Worm (Caenorhabditis elegans) whole organism, L4 larva: ENCODE measurements around the gene fbxa-27.
A peak's percentile ranks its signal among the peaks of the same experiment; 100 is the strongest.

Source experiments
- D1046.2 ChIP-seq: fragments of 200-800 bp; sonication (Bioruptor generic); IDR thresholded peaks from 2 replicates; pipeline ENCODE4 v1.3.6; 2022; ENCODE audit warnings: missing genetic modification characterization, missing compliant biosample characterization
- F10B5.3 ChIP-seq: sonication (generic microtip); optimal IDR thresholded peaks from 2 replicates; lab custom pipeline; 2016; ENCODE audit warnings: mild to moderate bottlenecking, missing genetic modification characterization, missing compliant biosample characterization
- F37D6.2 ChIP-seq: sonication (generic microtip); optimal IDR thresholded peaks from 2 replicates; lab custom pipeline; 2016; ENCODE audit warnings: mild to moderate bottlenecking, missing genetic modification characterization, missing compliant biosample characterization
- T20F7.1 ChIP-seq: fragments of 200-800 bp; sonication (Bioruptor generic); optimal IDR thresholded peaks from 2 replicates; lab custom pipeline; 2018; ENCODE audit warnings: mild to moderate bottlenecking, missing genetic modification characterization, missing compliant biosample characterization
- Y48G9A.11 ChIP-seq: fragments of 200-800 bp; sonication (Bioruptor generic); IDR thresholded peaks from 2 replicates; pipeline ENCODE4 v1.3.6; 2022; ENCODE audit warnings: missing genetic modification reagents, missing genetic modification characterization, missing compliant biosample characterization
- Y5F2A.4 ChIP-seq: fragments of 200-800 bp; sonication (Bioruptor generic); optimal IDR thresholded peaks from 2 replicates; lab custom pipeline; 2018; ENCODE audit warnings: mild to moderate bottlenecking, missing genetic modification characterization, missing compliant biosample characterization
- aly-2 ChIP-seq: sonication (generic microtip); optimal IDR thresholded peaks from 2 replicates; lab custom pipeline; 2018; ENCODE audit warnings: missing biosample characterization, missing genetic modification characterization
- arid-1 ChIP-seq: fragments of 200-800 bp; sonication (Bioruptor generic); conservative IDR thresholded peaks from 2 replicates; pipeline ENCODE4 v1.3.6; 2022; ENCODE audit warnings: missing genetic modification reagents, missing genetic modification characterization, missing compliant biosample characterization
- attf-4 ChIP-seq: sonication (generic microtip); optimal IDR thresholded peaks from 3 replicates; lab custom pipeline; 2017; ENCODE audit warnings: missing biosample characterization, missing genetic modification characterization
- ceh-62 ChIP-seq: sonication (generic microtip); optimal IDR thresholded peaks from 2 replicates; lab custom pipeline; 2017; ENCODE audit warnings: missing biosample characterization, missing genetic modification characterization
- ces-1 ChIP-seq: fragments of 150-350 bp; sonication (generic microtip); optimal IDR thresholded peaks from 4 replicates; lab custom pipeline; 2014; ENCODE audit warnings: missing biosample characterization, missing genetic modification reagents, missing genetic modification characterization
- daf-12 ChIP-seq: fragments of 150-350 bp; optimal IDR thresholded peaks from 2 replicates; lab custom pipeline; 2014; ENCODE audit warnings: missing biosample characterization, missing genetic modification reagents, missing genetic modification characterization
- daf-16 ChIP-seq, 3 experiments: sonication (generic microtip); optimal IDR thresholded peaks; 2 replicates each; lab custom pipeline; 2016 to 2017; ENCODE audit warnings: missing genetic modification characterization in 3 of 3, missing genetic modification reagents in 3 of 3, mild to moderate bottlenecking in 2 of 3, missing compliant biosample characterization in 2 of 3, missing biosample characterization in 1 of 3, moderate library complexity in 1 of 3
- dmd-6 ChIP-seq: fragments of 200-800 bp; sonication (Bioruptor generic); IDR thresholded peaks from 2 replicates; pipeline ENCODE4 v1.3.6; 2022; ENCODE audit warnings: missing genetic modification reagents, missing genetic modification characterization, missing compliant biosample characterization
- dmd-9 ChIP-seq: fragments of 200-800 bp; sonication (Bioruptor generic); IDR thresholded peaks from 2 replicates; pipeline ENCODE4 v1.3.6; 2022; ENCODE audit warnings: missing genetic modification reagents, missing genetic modification characterization, missing compliant biosample characterization
- egl-27 ChIP-seq: sonication (generic microtip); optimal IDR thresholded peaks from 3 replicates; lab custom pipeline; 2017; ENCODE audit warnings: missing biosample characterization, missing genetic modification reagents, missing genetic modification characterization
- fkh-10 ChIP-seq: fragments of 150-350 bp; optimal IDR thresholded peaks from 2 replicates; lab custom pipeline; 2014; ENCODE audit warnings: missing biosample characterization, missing genetic modification reagents, missing genetic modification characterization
- hif-1 ChIP-seq, 2 experiments: sonication (generic microtip); optimal IDR thresholded peaks; 2 replicates each; lab custom pipeline; 2016 to 2017; ENCODE audit warnings: missing compliant biosample characterization in 2 of 2, missing genetic modification characterization in 2 of 2, missing genetic modification reagents in 2 of 2, missing genotype in 2 of 2, mild to moderate bottlenecking in 1 of 2
- hmg-1.1 ChIP-seq: fragments of 200-800 bp; sonication (Bioruptor generic); IDR thresholded peaks from 2 replicates; pipeline ENCODE4 v1.3.6; 2022; ENCODE audit warnings: missing genetic modification reagents, missing genetic modification characterization, missing compliant biosample characterization
- lin-1 ChIP-seq: fragments of 200-800 bp; sonication (Bioruptor generic); IDR thresholded peaks from 2 replicates; pipeline ENCODE4 v1.3.6; 2022; ENCODE audit warnings: missing genetic modification reagents, missing genetic modification characterization, missing compliant biosample characterization
- lin-15B ChIP-seq: fragments of 150-350 bp; sonication (generic microtip); optimal IDR thresholded peaks from 3 replicates; lab custom pipeline; 2014; ENCODE audit warnings: missing biosample characterization, missing genetic modification characterization
- lin-29 ChIP-seq: fragments of 200-800 bp; sonication (Bioruptor generic); IDR thresholded peaks from 2 replicates; pipeline ENCODE4 v1.3.6; 2022; ENCODE audit warnings: missing genetic modification reagents, missing genetic modification characterization, missing compliant biosample characterization
- lin-39 ChIP-seq: fragments of 150-350 bp; optimal IDR thresholded peaks from 2 replicates; lab custom pipeline; 2014; ENCODE audit warnings: missing biosample characterization, missing genetic modification reagents, missing genetic modification characterization
- madf-9 ChIP-seq: fragments of 200-800 bp; sonication (Bioruptor generic); conservative IDR thresholded peaks from 2 replicates; pipeline ENCODE4 v1.3.6; 2022; ENCODE audit warnings: missing genetic modification reagents, missing genetic modification characterization, missing compliant biosample characterization
- mes-2 ChIP-seq: sonication (generic microtip); optimal IDR thresholded peaks from 2 replicates; lab custom pipeline; 2016; ENCODE audit warnings: missing genotype, mild to moderate bottlenecking, missing genetic modification characterization, missing compliant biosample characterization; ENCODE audit not compliant: poor library complexity, severe bottlenecking
- mxl-2 ChIP-seq: fragments of 200-800 bp; sonication (Bioruptor generic); conservative IDR thresholded peaks from 2 replicates; pipeline ENCODE4 v1.3.6; 2022; ENCODE audit warnings: missing genetic modification reagents, missing genetic modification characterization, missing compliant biosample characterization
- nhr-102 ChIP-seq: sonication (generic microtip); optimal IDR thresholded peaks from 2 replicates; lab custom pipeline; 2016; ENCODE audit warnings: mild to moderate bottlenecking, missing genetic modification characterization, moderate library complexity, missing compliant biosample characterization
- nhr-11 ChIP-seq: fragments of 150-350 bp; optimal IDR thresholded peaks from 2 replicates; lab custom pipeline; 2014; ENCODE audit warnings: missing biosample characterization, missing genetic modification characterization
- nhr-237 ChIP-seq: sonication (generic microtip); optimal IDR thresholded peaks from 2 replicates; lab custom pipeline; 2017; ENCODE audit warnings: missing biosample characterization, missing genetic modification characterization
- nhr-28 ChIP-seq: fragments of 150-350 bp; optimal IDR thresholded peaks from 2 replicates; lab custom pipeline; 2014; ENCODE audit warnings: missing biosample characterization, missing genetic modification characterization
- nhr-48 ChIP-seq: sonication (generic microtip); optimal IDR thresholded peaks from 2 replicates; lab custom pipeline; 2016; ENCODE audit warnings: mild to moderate bottlenecking, missing genetic modification characterization, missing compliant biosample characterization
- nhr-76 ChIP-seq: fragments of 150-350 bp; optimal IDR thresholded peaks from 2 replicates; lab custom pipeline; 2014; ENCODE audit warnings: missing biosample characterization, missing genetic modification characterization
- nhr-77 ChIP-seq: fragments of 150-350 bp; optimal IDR thresholded peaks from 2 replicates; lab custom pipeline; 2014; ENCODE audit warnings: missing biosample characterization, missing genetic modification characterization
- pha-4 ChIP-seq, 2 experiments: fragments of 150-350 bp in 1 of 2; fragments of 200-800 bp in 1 of 2; sonication (Bioruptor generic) in 1 of 2; IDR thresholded peaks in 1 of 2; optimal IDR thresholded peaks in 1 of 2; 2 replicates each; pipeline versions ENCODE4 v1.3.6 to Lab custom; 2014 to 2022; ENCODE audit warnings: missing genetic modification characterization in 2 of 2, missing genetic modification reagents in 2 of 2, missing biosample characterization in 1 of 2, missing compliant biosample characterization in 1 of 2
- pqm-1 ChIP-seq: sonication (generic microtip); optimal IDR thresholded peaks from 2 replicates; lab custom pipeline; 2017; ENCODE audit warnings: missing biosample characterization, missing genetic modification characterization
- saeg-2 ChIP-seq: fragments of 200-800 bp; sonication (Bioruptor generic); IDR thresholded peaks from 2 replicates; pipeline ENCODE4 v1.3.6; 2022; ENCODE audit warnings: missing genetic modification reagents, missing genetic modification characterization, missing compliant biosample characterization
- spr-1 ChIP-seq: sonication (generic microtip); optimal IDR thresholded peaks from 2 replicates; lab custom pipeline; 2016; ENCODE audit warnings: mild to moderate bottlenecking, missing genetic modification characterization, missing compliant biosample characterization
- spr-3 ChIP-seq: fragments of 200-800 bp; sonication (Bioruptor generic); optimal IDR thresholded peaks from 2 replicates; lab custom pipeline; 2018; ENCODE audit warnings: mild to moderate bottlenecking, missing genetic modification characterization, missing compliant biosample characterization
- tag-97 ChIP-seq: fragments of 200-800 bp; sonication (Bioruptor generic); IDR thresholded peaks from 2 replicates; pipeline ENCODE4 v1.3.6; 2022; ENCODE audit warnings: missing genetic modification characterization, missing compliant biosample characterization
- unc-130 ChIP-seq: sonication (generic microtip); optimal IDR thresholded peaks from 2 replicates; lab custom pipeline; 2016; ENCODE audit warnings: missing genetic modification reagents, missing genetic modification characterization, missing compliant biosample characterization
- unc-62 ChIP-seq, 3 experiments: fragments of 150-350 bp in 1 of 3; sonication (generic microtip); optimal IDR thresholded peaks in 2 of 3; peaks in 1 of 3; 1 replicate in 1 of 3; 2 replicates in 2 of 3; lab custom pipeline; 2014 to 2017; ENCODE audit warnings: missing biosample characterization in 3 of 3, missing genetic modification characterization in 3 of 3, missing genetic modification reagents in 3 of 3, missing genotype in 1 of 3
- zfp-2 ChIP-seq: sonication (generic microtip); optimal IDR thresholded peaks from 2 replicates; lab custom pipeline; 2016; ENCODE audit warnings: mild to moderate bottlenecking, missing genetic modification characterization, missing compliant biosample characterization

The fbxa-27 gene

DNA sequence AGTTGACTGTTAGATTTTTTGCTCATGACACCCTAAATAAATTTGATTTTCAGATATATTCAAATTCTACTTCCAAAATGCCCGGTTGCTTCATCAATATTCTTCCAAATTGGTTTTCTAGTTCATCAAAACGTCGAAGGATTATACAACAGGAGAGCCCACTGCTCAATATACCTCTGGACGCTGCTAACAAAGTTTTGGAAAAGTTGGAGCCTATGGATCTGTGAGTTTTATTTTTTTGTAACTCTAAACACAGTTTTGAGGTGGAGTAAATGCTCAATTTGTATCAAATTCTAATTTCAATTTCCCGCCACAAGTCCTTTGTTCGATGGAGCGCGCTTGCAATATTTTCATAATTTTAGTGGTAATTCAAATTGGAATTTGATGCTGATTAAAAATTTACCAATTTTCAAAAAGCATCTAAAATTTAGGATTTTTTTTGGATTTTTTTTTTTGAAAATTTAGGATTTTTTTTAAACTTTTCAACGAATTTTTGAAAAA is at the start of gene fbxa-27:
Gene fbxa-27 (plus strand): TSS at position 51 of the 501 bp plus-strand sequence.
- TF ChIP-seq unc-62 (GFP tag; optimal IDR thresholded peaks at IDR 0.05 in 1 of 2; lab: Kevin White, UChicago): peak in 1 of 2 experiments; percentile 61
- no peak for TF ChIP-seq unc-62 (tag; optimal IDR thresholded peaks at IDR 0.05; lab: Kevin White, UChicago)
- no peak for TF ChIP-seq lin-29

DNA sequence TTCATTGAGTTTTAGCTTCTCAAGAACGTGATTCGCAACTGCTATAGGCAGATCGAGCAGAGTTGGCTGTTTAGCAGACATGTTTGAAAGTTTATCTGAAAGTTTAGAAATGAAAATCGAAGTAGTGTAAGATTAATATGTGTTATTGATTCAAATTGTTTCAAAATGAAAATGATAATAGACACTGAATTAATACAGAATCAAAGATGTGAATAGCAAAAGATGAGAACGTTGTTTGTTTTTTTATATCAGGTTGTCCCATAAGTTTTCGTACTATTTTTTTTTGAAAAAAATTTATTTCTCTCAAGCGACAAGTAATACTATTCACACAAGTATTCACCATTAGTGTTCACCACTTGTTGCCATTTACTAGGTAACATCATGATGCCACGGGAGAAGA is 49.6 kb upstream of the fbxa-27 start, which contains the start of gene fbxa-36:
Gene fbxa-36 (minus strand): TSS at position 101 of the 400 bp plus-strand sequence.
- TF ChIP-seq arid-1 (GFP tag; lab: Robert Waterston, UW) (no peak), Y5F2A.4 (GFP tag; lab: Kevin White, UChicago) (no peak), T20F7.1 (GFP tag; lab: Kevin White, UChicago) (no peak), egl-27 (no peak), pha-4 (GFP tag; IDR thresholded peaks at IDR 0.05; lab: Robert Waterston, UW) (no peak), pha-4 (tag; optimal IDR thresholded peaks at IDR 0.05; lab: Kevin White, UChicago) (no peak), nhr-102 (tag; lab: Kevin White, UChicago) (no peak), ceh-62 (tag; lab: Kevin White, UChicago) (no peak), nhr-237 (tag; lab: Kevin White, UChicago) (no peak)
- TF ChIP-seq, all 104 proteins: peak for 0

DNA sequence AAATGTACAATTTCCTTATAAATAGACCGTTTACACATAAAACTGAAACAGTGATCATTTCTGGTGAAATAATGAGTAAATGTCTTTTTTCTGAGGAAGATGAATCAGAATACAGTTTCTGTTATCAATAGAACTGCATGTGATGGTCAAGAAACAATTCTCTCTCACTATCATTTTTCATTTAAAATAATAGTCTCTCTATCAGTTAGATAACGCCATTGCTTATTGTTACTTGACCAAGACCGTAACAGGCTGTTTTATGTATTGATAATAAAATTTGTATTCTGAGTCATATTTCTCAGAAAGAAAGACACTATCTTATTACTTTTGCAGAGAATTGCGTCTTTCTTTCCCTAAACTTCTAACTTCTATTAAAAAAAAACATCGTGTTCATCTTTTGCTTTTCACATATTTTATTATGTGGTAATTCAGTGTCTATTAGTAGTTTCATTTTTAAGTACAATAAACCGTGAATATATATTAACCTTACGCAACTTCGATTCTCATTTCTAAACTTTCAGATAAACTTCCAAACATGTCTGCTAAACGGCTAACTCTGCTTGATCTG is 47.5 kb upstream of the fbxa-27 start, which contains the start of gene fbxa-35:
Gene fbxa-35 (plus strand): TSS at position 518 of the 568 bp plus-strand sequence.
- no peak for TF ChIP-seq hmg-1.1 (GFP tag; lab: Robert Waterston, UW)
- no peak for TF ChIP-seq F10B5.3 (tag; lab: Kevin White, UChicago)
- no peak for TF ChIP-seq unc-130 (GFP tag; lab: Kevin White, UChicago)
- no peak for TF ChIP-seq Y48G9A.11 (GFP tag; lab: Robert Waterston, UW)
- TF ChIP-seq tag-97 (GFP tag; lab: Robert Waterston, UW): no peak
- TF ChIP-seq daf-16 (GFP tag; optimal IDR thresholded peaks at IDR 0.05; lab: Kevin White, UChicago): no peak
- TF ChIP-seq daf-16 (tag; optimal IDR thresholded peaks at IDR 0.05; lab: Kevin White, UChicago): peak; percentile 45
- no peak for TF ChIP-seq spr-1 (tag; lab: Kevin White, UChicago)
- TF ChIP-seq nhr-102 (tag; lab: Kevin White, UChicago): no peak
- TF ChIP-seq ces-1 (GFP tag; lab: Kevin White, UChicago): no peak
- TF ChIP-seq nhr-77 (tag; lab: Kevin White, UChicago): peak; percentile 54
- peak in 1 of 2 experiments; percentile 85 for TF ChIP-seq unc-62 (GFP tag; optimal IDR thresholded peaks at IDR 0.05 in 1 of 2; lab: Kevin White, UChicago)
- TF ChIP-seq unc-62 (tag; optimal IDR thresholded peaks at IDR 0.05; lab: Kevin White, UChicago): no peak
- peak; percentile 65 for TF ChIP-seq nhr-28
- no peak for TF ChIP-seq D1046.2 (GFP tag; lab: Robert Waterston, UW)
- peak; percentile 79 for TF ChIP-seq pqm-1
- no peak for TF ChIP-seq nhr-11 (tag; lab: Kevin White, UChicago)
- no peak for TF ChIP-seq attf-4
- no peak for TF ChIP-seq lin-39 (tag; lab: Kevin White, UChicago)
- TF ChIP-seq hif-1 (tag; optimal IDR thresholded peaks at IDR 0.05; lab: Kevin White, UChicago): no peak
- TF ChIP-seq aly-2 (tag; lab: Kevin White, UChicago): no peak

DNA sequence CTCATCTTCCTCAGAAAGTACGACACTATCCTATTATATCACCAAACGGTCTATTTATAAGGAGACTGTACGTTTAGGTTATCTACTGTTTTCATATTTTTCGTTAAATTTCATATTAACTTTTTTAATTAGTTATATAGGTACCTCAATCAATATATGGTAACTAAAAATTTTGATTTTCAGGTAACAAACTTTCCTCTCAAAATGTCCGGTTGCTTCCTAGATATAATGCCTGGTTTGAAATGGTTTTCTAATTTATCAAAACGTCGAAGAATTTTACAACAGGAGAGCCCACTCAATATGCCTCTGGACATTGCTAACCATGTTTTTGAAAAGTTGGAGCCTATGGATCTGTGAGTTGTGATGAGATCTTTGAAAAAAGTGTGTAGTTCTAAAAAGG is 45.2 kb upstream of the fbxa-27 start, which contains the start of gene fbxa-28:
Gene fbxa-28 (plus strand): TSS at position 301 of the 400 bp plus-strand sequence.
- TF ChIP-seq arid-1 (GFP tag; lab: Robert Waterston, UW): no peak
- no peak for TF ChIP-seq mxl-2
- no peak for TF ChIP-seq saeg-2 (GFP tag; lab: Robert Waterston, UW)
- no peak for TF ChIP-seq nhr-102 (tag; lab: Kevin White, UChicago)
- TF ChIP-seq dmd-9: no peak
- no peak for TF ChIP-seq nhr-76
- TF ChIP-seq F37D6.2 (tag; lab: Kevin White, UChicago): no peak
- TF ChIP-seq spr-3 (GFP tag; lab: Kevin White, UChicago): no peak
- no peak for TF ChIP-seq lin-15B (tag; lab: Kevin White, UChicago)
- no peak for TF ChIP-seq nhr-48 (tag; lab: Kevin White, UChicago)
- TF ChIP-seq zfp-2 (tag; lab: Kevin White, UChicago): no peak
- no peak for TF ChIP-seq dmd-6 (GFP tag; lab: Robert Waterston, UW)
- TF ChIP-seq fkh-10: no peak
- no peak for TF ChIP-seq madf-9 (GFP tag; lab: Robert Waterston, UW)
- no peak for TF ChIP-seq daf-12 (tag; lab: Kevin White, UChicago)
- TF ChIP-seq mes-2: no peak
- TF ChIP-seq lin-1 (GFP tag; lab: Robert Waterston, UW): no peak
- TF ChIP-seq, all 104 proteins: peak for 0
